Worm (Caenorhabditis elegans) whole organism, early embryonic: ENCODE measurements around the gene F53A9.9.

Source experiments
- B0310.2 ChIP-seq: sonication (generic microtip); optimal IDR thresholded peaks from 2 replicates; lab custom pipeline; 2016; ENCODE audit warnings: mild to moderate bottlenecking, missing genetic modification characterization, missing compliant biosample characterization
- F13C5.2 ChIP-seq: sonication (generic microtip); optimal IDR thresholded peaks from 2 replicates; lab custom pipeline; 2017; ENCODE audit warnings: mild to moderate bottlenecking, missing genetic modification characterization, inconsistent platforms, missing compliant biosample characterization
- aly-1 ChIP-seq: sonication (generic microtip); optimal IDR thresholded peaks from 2 replicates; lab custom pipeline; 2016; ENCODE audit warnings: missing genetic modification characterization, missing compliant biosample characterization
- ama-1 ChIP-seq: fragments of 150-350 bp; optimal IDR thresholded peaks from 2 replicates; lab custom pipeline; 2014
- ceh-13 ChIP-seq: fragments of 200-800 bp; sonication (Bioruptor generic); optimal IDR thresholded peaks from 2 replicates; lab custom pipeline; 2018; ENCODE audit warnings: mild to moderate bottlenecking, missing genetic modification characterization, missing compliant biosample characterization
- ceh-36 ChIP-seq: sonication (generic microtip); optimal IDR thresholded peaks from 2 replicates; lab custom pipeline; 2016; ENCODE audit warnings: missing genetic modification characterization, inconsistent platforms, missing compliant biosample characterization
- ets-7 ChIP-seq: sonication (generic microtip); optimal IDR thresholded peaks from 2 replicates; lab custom pipeline; 2016; ENCODE audit warnings: missing genotype, missing genetic modification characterization, missing compliant biosample characterization
- flt-1 ChIP-seq: fragments of 200-800 bp; sonication (Bioruptor generic); IDR thresholded peaks from 2 replicates; pipeline ENCODE4 v1.3.6; 2022; ENCODE audit warnings: missing genetic modification characterization, missing compliant biosample characterization
- hmbx-1 ChIP-seq: sonication (generic microtip); optimal IDR thresholded peaks from 2 replicates; lab custom pipeline; 2016; ENCODE audit warnings: mild to moderate bottlenecking, missing genetic modification characterization, missing compliant biosample characterization
- hmg-4 ChIP-seq: fragments of 200-800 bp; sonication (Bioruptor generic); optimal IDR thresholded peaks from 2 replicates; lab custom pipeline; 2018; ENCODE audit warnings: mild to moderate bottlenecking, missing genetic modification characterization, missing compliant biosample characterization
- hnd-1 ChIP-seq: sonication (generic microtip); optimal IDR thresholded peaks from 2 replicates; lab custom pipeline; 2016; ENCODE audit warnings: missing genetic modification characterization, missing compliant biosample characterization
- pes-1 ChIP-seq: fragments of 200-800 bp; sonication (Bioruptor generic); IDR thresholded peaks from 2 replicates; pipeline ENCODE4 v1.3.6; 2022; ENCODE audit warnings: missing genetic modification reagents, missing genetic modification characterization, missing compliant biosample characterization
- scrt-1 ChIP-seq: fragments of 200-800 bp; sonication (Bioruptor generic); IDR thresholded peaks from 2 replicates; pipeline ENCODE4 v1.3.6; 2022; ENCODE audit warnings: missing genetic modification characterization, missing compliant biosample characterization
- sea-1 ChIP-seq: fragments of 200-800 bp; sonication (Bioruptor generic); conservative IDR thresholded peaks from 2 replicates; pipeline ENCODE4 v1.3.6; 2022; ENCODE audit warnings: missing genetic modification characterization, missing compliant biosample characterization
- tbx-11 ChIP-seq: fragments of 200-800 bp; sonication (Bioruptor generic); IDR thresholded peaks from 2 replicates; pipeline ENCODE4 v1.3.6; 2022; ENCODE audit warnings: missing genetic modification characterization, missing compliant biosample characterization
- tbx-37 ChIP-seq: fragments of 200-800 bp; sonication (Bioruptor generic); conservative IDR thresholded peaks from 2 replicates; pipeline ENCODE4 v1.3.6; 2022; ENCODE audit warnings: missing genetic modification reagents, missing genetic modification characterization, missing compliant biosample characterization
- tra-4 ChIP-seq: sonication (generic microtip); optimal IDR thresholded peaks from 2 replicates; lab custom pipeline; 2017; ENCODE audit warnings: missing genetic modification characterization, missing compliant biosample characterization

The F53A9.9 gene

DNA sequence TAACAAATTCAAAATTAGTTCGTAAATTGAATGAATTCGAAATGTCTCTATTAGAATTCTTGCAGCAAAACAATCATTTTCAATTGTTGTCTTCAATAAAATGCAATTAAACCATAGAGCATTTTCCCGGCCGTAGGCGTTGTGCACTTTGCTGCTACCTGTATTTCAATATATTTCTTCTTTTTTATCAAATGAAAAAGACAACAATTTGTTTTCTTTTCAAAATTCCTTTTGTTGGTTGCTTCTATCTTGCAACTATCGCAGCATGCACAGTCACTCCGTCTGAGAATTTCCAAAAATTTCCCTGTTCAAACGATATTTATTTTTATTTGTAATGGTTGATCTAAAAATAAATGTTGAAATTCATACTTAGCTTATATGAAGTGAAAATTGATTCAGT lies 45.4 kb downstream of the F53A9.9 start:
- TF ChIP-seq pes-1 (GFP tag; lab: Robert Waterston, UW) (no peak), hmg-4 (GFP tag; lab: Kevin White, UChicago) (no peak), sea-1 (GFP tag; lab: Robert Waterston, UW) (no peak)

DNA sequence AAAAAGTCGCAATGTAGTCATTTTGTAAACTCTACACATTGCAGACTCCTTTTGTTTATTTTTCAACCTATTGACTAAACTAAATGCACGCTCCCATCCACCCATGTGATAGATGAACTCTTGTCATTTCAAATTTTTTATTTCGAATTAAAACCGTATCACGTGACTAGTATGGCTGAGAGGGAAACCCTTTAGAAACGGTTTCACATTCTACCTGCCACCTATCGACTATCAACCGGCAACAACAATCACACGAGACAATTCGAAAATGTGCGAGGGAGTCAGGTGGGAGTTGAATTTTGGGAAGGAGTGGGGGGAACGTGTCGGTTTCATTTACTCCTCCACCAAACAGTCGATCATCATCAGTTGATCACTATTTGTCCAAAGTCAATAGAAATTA lies 46.0 kb downstream of the F53A9.9 start:
- no peak for TF ChIP-seq flt-1
- no peak for TF ChIP-seq tbx-11
- no peak for TF ChIP-seq tbx-37 (GFP tag; lab: Robert Waterston, UW)
- no peak for TF ChIP-seq ets-7
- no peak for TF ChIP-seq ama-1 (lab: Kevin White, UChicago)
- no peak for TF ChIP-seq ceh-36 (tag; lab: Kevin White, UChicago)
- no peak for TF ChIP-seq scrt-1
- TF ChIP-seq hnd-1 (tag; lab: Kevin White, UChicago), result no peak
- no peak for TF ChIP-seq F13C5.2 (tag; lab: Kevin White, UChicago)
- TF ChIP-seq pes-1 (GFP tag; lab: Robert Waterston, UW), result no peak
- no peak for TF ChIP-seq hmbx-1 (tag; lab: Kevin White, UChicago)
- no peak for TF ChIP-seq hmg-4 (GFP tag; lab: Kevin White, UChicago)

DNA sequence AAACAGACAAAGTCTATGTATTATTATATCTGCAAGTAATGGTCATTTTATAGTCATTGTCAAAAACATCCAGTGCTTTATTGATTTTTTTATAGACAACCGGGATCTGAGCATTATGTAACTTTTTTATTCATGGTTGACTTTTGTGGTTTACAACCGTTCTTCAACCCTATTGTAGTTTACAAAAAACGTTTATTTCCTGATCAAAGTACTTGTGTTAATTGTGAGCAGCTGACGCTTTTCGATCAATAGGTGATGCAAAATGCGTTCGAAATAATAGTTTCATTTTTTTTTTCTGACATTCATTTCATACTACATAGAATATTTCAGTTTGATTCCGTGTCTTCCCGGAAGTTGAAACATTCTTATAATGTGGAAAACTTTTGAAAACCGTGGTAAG lies 47.8 kb downstream of the F53A9.9 start, which contains the start of the genes K09E2.2 and K09E2.3:
TSS of gene K09E2.2 (plus strand) at position 301 of the 400 bp plus-strand sequence.
TSS of gene K09E2.3 (plus strand) at position 325 of the 400 bp plus-strand sequence.
- TF ChIP-seq aly-1 (tag; lab: Kevin White, UChicago), result no peak
- TF ChIP-seq hmbx-1 (tag; lab: Kevin White, UChicago), result no peak
- TF ChIP-seq ets-7, result no peak
- TF ChIP-seq ceh-13, result no peak
- TF ChIP-seq tbx-11, result no peak
- no peak for TF ChIP-seq scrt-1
- no peak for TF ChIP-seq ceh-36 (tag; lab: Kevin White, UChicago)
- TF ChIP-seq hmg-4 (GFP tag; lab: Kevin White, UChicago), result no peak
- TF ChIP-seq sea-1 (GFP tag; lab: Robert Waterston, UW), result no peak
- no peak for TF ChIP-seq ama-1 (lab: Kevin White, UChicago)
- TF ChIP-seq tbx-37 (GFP tag; lab: Robert Waterston, UW), result no peak
- TF ChIP-seq pes-1 (GFP tag; lab: Robert Waterston, UW), result no peak
- no peak for TF ChIP-seq F13C5.2 (tag; lab: Kevin White, UChicago)
- no peak for TF ChIP-seq tra-4 (tag; lab: Kevin White, UChicago)
- TF ChIP-seq B0310.2 (tag; lab: Kevin White, UChicago), result no peak
- no peak for TF ChIP-seq flt-1
- no peak for TF ChIP-seq hnd-1 (tag; lab: Kevin White, UChicago)
